Worm (Caenorhabditis elegans) whole organism, L4/young adult: ENCODE measurements around the gene mtq-2.

Experiments used
- W03F9.2 ChIP-seq: fragments of 150-350 bp; optimal IDR thresholded peaks from 2 replicates; lab custom pipeline; 2014; ENCODE audit warnings: missing biosample characterization, missing genetic modification characterization
- dao-5 ChIP-seq: sonication (generic microtip); optimal IDR thresholded peaks from 2 replicates; lab custom pipeline; 2016; ENCODE audit warnings: missing genotype, missing genetic modification characterization, moderate library complexity, missing compliant biosample characterization

DNA sequence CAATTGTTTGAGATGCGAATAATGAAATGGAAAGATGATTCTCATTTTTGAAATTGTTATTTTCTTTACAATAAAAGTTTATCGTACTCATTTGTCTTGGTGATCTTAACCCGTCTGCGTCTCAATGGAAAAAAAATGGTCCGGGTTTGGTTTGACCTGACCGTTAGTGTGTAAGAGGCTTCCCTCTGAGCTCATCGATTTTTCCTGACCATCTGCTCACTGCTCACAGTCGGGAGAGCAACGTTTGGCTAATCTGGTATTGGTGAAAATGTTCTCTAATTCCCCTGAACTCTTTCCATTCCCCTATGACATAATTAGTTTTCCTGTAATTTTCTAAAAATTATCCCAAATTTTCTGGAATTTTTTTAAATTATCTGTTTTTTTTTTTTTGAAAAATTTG is 50.4 kb downstream of the mtq-2 start:
- no peak for TF ChIP-seq dao-5 (tag; lab: Kevin White, UChicago)
- no peak for TF ChIP-seq W03F9.2 (tag; lab: Kevin White, UChicago)
